Fruit fly (Drosophila melanogaster) whole organism, embryonic: ENCODE results near the gene CG31800.

Source experiments
- Antp ChIP-seq: fragments of 200-800 bp; sonication (Bioruptor generic); optimal IDR thresholded peaks from 3 replicates; lab custom pipeline; 2016; ENCODE audit warnings: missing biosample characterization, missing genetic modification characterization
- CG13424 ChIP-seq: fragments of 200-800 bp; sonication (Bioruptor generic); optimal IDR thresholded peaks from 2 replicates; lab custom pipeline; 2019; ENCODE audit warnings: missing biosample characterization, mild to moderate bottlenecking, missing genetic modification characterization, moderate library complexity
- CG14965 ChIP-seq: fragments of 200-800 bp; sonication (Bioruptor generic); optimal IDR thresholded peaks from 2 replicates; lab custom pipeline; 2016; ENCODE audit warnings: missing biosample characterization, missing genetic modification characterization, borderline replicate concordance
- CG17186 ChIP-seq: fragments of 200-800 bp; sonication (Bioruptor generic); optimal IDR thresholded peaks from 3 replicates; lab custom pipeline; 2017; ENCODE audit warnings: missing biosample characterization, missing genetic modification reagents, missing genetic modification characterization
- CG18599 ChIP-seq: fragments of 200-800 bp; sonication (Bioruptor generic); optimal IDR thresholded peaks from 3 replicates; lab custom pipeline; 2017; ENCODE audit warnings: missing biosample characterization, missing genetic modification characterization, mild to moderate bottlenecking, moderate library complexity, missing genetic modification reagents
- CG2120 ChIP-seq: fragments of 200-800 bp; sonication (Bioruptor generic); optimal IDR thresholded peaks from 3 replicates; lab custom pipeline; 2016; ENCODE audit warnings: missing biosample characterization, missing genetic modification characterization
- CG2199 ChIP-seq: fragments of 200-800 bp; sonication (Bioruptor generic); IDR thresholded peaks from 3 replicates; pipeline ENCODE4 v1.3.6; 2022; ENCODE audit warnings: missing biosample characterization, missing genetic modification characterization
- CG2678 ChIP-seq: fragments of 200-800 bp; sonication (Bioruptor generic); optimal IDR thresholded peaks from 3 replicates; lab custom pipeline; 2019; ENCODE audit warnings: missing biosample characterization, mild to moderate bottlenecking, missing genetic modification characterization, moderate library complexity
- CG30020 ChIP-seq: fragments of 200-800 bp; optimal IDR thresholded peaks from 2 replicates; lab custom pipeline; 2019; ENCODE audit warnings: missing biosample characterization, mild to moderate bottlenecking, missing genetic modification characterization, moderate library complexity
- CG34376 ChIP-seq: fragments of 200-800 bp; sonication (Bioruptor generic); optimal IDR thresholded peaks from 2 replicates; lab custom pipeline; 2018; ENCODE audit warnings: missing biosample characterization, mild to moderate bottlenecking, missing genetic modification characterization
- CG4820 ChIP-seq: fragments of 200-800 bp; sonication (Bioruptor generic); optimal IDR thresholded peaks from 3 replicates; lab custom pipeline; 2016; ENCODE audit warnings: missing biosample characterization, missing genetic modification characterization
- CG5180 ChIP-seq: fragments of 200-800 bp; sonication (Bioruptor generic); optimal IDR thresholded peaks from 3 replicates; lab custom pipeline; 2017; ENCODE audit warnings: missing biosample characterization, missing genetic modification characterization, mild to moderate bottlenecking, moderate library complexity, missing genetic modification reagents
- CTCF ChIP-seq: fragments of 200-800 bp; sonication (Bioruptor generic); optimal IDR thresholded peaks from 2 replicates; lab custom pipeline; 2017; ENCODE audit warnings: missing biosample characterization, mild to moderate bottlenecking, missing genetic modification characterization, moderate library complexity
- Camta ChIP-seq: fragments of 200-800 bp; sonication (Bioruptor generic); optimal IDR thresholded peaks from 2 replicates; lab custom pipeline; 2016; ENCODE audit warnings: missing biosample characterization, missing genetic modification characterization
- CrebB ChIP-seq: fragments of 200-800 bp; sonication (Bioruptor generic); optimal IDR thresholded peaks from 3 replicates; lab custom pipeline; 2018; ENCODE audit warnings: missing biosample characterization, mild to moderate bottlenecking, missing genetic modification characterization
- Ets65A ChIP-seq: fragments of 200-800 bp; sonication (Bioruptor generic); peaks from one replicate; lab custom pipeline; 2016; ENCODE audit warnings: missing biosample characterization, missing genetic modification characterization
- H15 ChIP-seq: fragments of 200-800 bp; sonication (Bioruptor generic); IDR thresholded peaks from 3 replicates; pipeline ENCODE4 v1.3.6; 2022; ENCODE audit warnings: missing biosample characterization, missing genetic modification characterization
- Hmr ChIP-seq: fragments of 200-800 bp; sonication (Bioruptor generic); optimal IDR thresholded peaks from 3 replicates; lab custom pipeline; 2017; ENCODE audit warnings: mild to moderate bottlenecking, missing biosample characterization, missing genetic modification reagents, missing genetic modification characterization
- Med ChIP-seq: fragments of 200-800 bp; sonication (Bioruptor generic); peaks from one replicate; lab custom pipeline; 2016; ENCODE audit warnings: missing biosample characterization, missing genetic modification characterization, mild to moderate bottlenecking, inconsistent platforms, moderate library complexity
- Oaz ChIP-seq: fragments of 200-800 bp; sonication (Bioruptor generic); IDR thresholded peaks from 2 replicates; pipeline ENCODE4 v1.3.6; 2022; ENCODE audit warnings: missing biosample characterization, missing genetic modification characterization
- Opbp ChIP-seq: fragments of 200-800 bp; sonication (Bioruptor generic); IDR thresholded peaks from 3 replicates; pipeline ENCODE4 v1.3.6; 2022; ENCODE audit warnings: missing biosample characterization, missing genetic modification characterization; ENCODE audit not compliant: partially characterized antibody
- Pdp1 ChIP-seq, 2 experiments: fragments of 200-800 bp; sonication (Bioruptor generic); optimal IDR thresholded peaks; 3 replicates each; lab custom pipeline; 2016; ENCODE audit warnings: missing biosample characterization in 2 of 2, missing genetic modification characterization in 2 of 2, mild to moderate bottlenecking in 1 of 2, moderate library complexity in 1 of 2
- Sry-β ChIP-seq: fragments of 200-800 bp; sonication (Bioruptor generic); optimal IDR thresholded peaks from 2 replicates; lab custom pipeline; 2018; ENCODE audit warnings: missing biosample characterization, mild to moderate bottlenecking, missing genetic modification characterization, moderate library complexity
- crol ChIP-seq: fragments of 200-800 bp; sonication (Bioruptor generic); IDR thresholded peaks from 2 replicates; pipeline ENCODE4 v1.3.6; 2022; ENCODE audit warnings: missing biosample characterization, missing genetic modification characterization
- dm ChIP-seq: fragments of 200-800 bp; sonication (Bioruptor generic); optimal IDR thresholded peaks from 3 replicates; lab custom pipeline; 2016; ENCODE audit warnings: missing biosample characterization, missing genetic modification characterization
- en ChIP-seq: fragments of 200-800 bp; sonication (Bioruptor generic); optimal IDR thresholded peaks from 2 replicates; lab custom pipeline; 2016; ENCODE audit warnings: missing biosample characterization, missing genetic modification characterization
- exex ChIP-seq: fragments of 200-800 bp; sonication (Bioruptor generic); optimal IDR thresholded peaks from 4 replicates; lab custom pipeline; 2018; ENCODE audit warnings: missing biosample characterization, mild to moderate bottlenecking, missing genetic modification characterization, moderate library complexity
- gfzf ChIP-seq: fragments of 200-800 bp; sonication (Bioruptor generic); optimal IDR thresholded peaks from 2 replicates; lab custom pipeline; 2016; ENCODE audit warnings: missing biosample characterization, mild to moderate bottlenecking, missing genetic modification characterization, moderate library complexity
- grau ChIP-seq: fragments of 200-800 bp; optimal IDR thresholded peaks from 3 replicates; lab custom pipeline; 2019; ENCODE audit warnings: missing biosample characterization, mild to moderate bottlenecking, missing genetic modification characterization, moderate library complexity
- grn ChIP-seq: fragments of 200-800 bp; sonication (Bioruptor generic); optimal IDR thresholded peaks from 3 replicates; lab custom pipeline; 2017; ENCODE audit warnings: missing biosample characterization, missing genetic modification characterization
- hkb ChIP-seq, 2 experiments: fragments of 200-800 bp in 1 of 2; fragments of >200 bp in 1 of 2; sonication (Bioruptor generic) in 1 of 2; IDR thresholded peaks in 1 of 2; optimal IDR thresholded peaks in 1 of 2; 2 replicates each; pipeline versions ENCODE4 v1.3.6 to Lab custom; 2017 to 2022; ENCODE audit warnings: missing biosample characterization in 1 of 2, missing genetic modification characterization in 1 of 2
- ken ChIP-seq: fragments of 200-800 bp; sonication (Bioruptor generic); IDR thresholded peaks from 3 replicates; pipeline ENCODE4 v1.3.6; 2022; ENCODE audit warnings: missing biosample characterization, missing genetic modification characterization
- lola ChIP-seq, 3 experiments: fragments of >200 bp in 2 of 3; fragments of 200-800 bp in 1 of 3; sonication (Bioruptor generic) in 1 of 3; optimal IDR thresholded peaks; 2 replicates each; lab custom pipeline; 2017 to 2019; ENCODE audit warnings: missing biosample characterization in 3 of 3, missing genetic modification characterization in 3 of 3, mild to moderate bottlenecking in 1 of 3, moderate library complexity in 1 of 3
- luna ChIP-seq: fragments of 200-800 bp; sonication (Bioruptor generic); optimal IDR thresholded peaks from 2 replicates; lab custom pipeline; 2016; ENCODE audit warnings: missing biosample characterization, missing genetic modification characterization
- mirr ChIP-seq: fragments of 200-800 bp; sonication (Bioruptor generic); optimal IDR thresholded peaks from 3 replicates; lab custom pipeline; 2018; ENCODE audit warnings: missing biosample characterization, mild to moderate bottlenecking, missing genetic modification characterization
- p53 ChIP-seq: fragments of 200-800 bp; sonication (Bioruptor generic); optimal IDR thresholded peaks from 2 replicates; lab custom pipeline; 2016; ENCODE audit warnings: missing biosample characterization, missing genetic modification characterization
- pan ChIP-seq, 4 experiments: fragments of >200 bp in 3 of 4; fragments of 200-800 bp in 1 of 4; sonication (Bioruptor generic) in 1 of 4; optimal IDR thresholded peaks in 3 of 4; IDR thresholded peaks in 1 of 4; 2 replicates each; pipeline versions ENCODE4 v1.3.6 to Lab custom; 2017 to 2022; ENCODE audit warnings: missing biosample characterization in 2 of 4, missing genetic modification characterization in 2 of 4, mixed read lengths in 1 of 4
- pb ChIP-seq: fragments of 200-800 bp; sonication (Bioruptor generic); optimal IDR thresholded peaks from 3 replicates; lab custom pipeline; 2016; ENCODE audit warnings: missing biosample characterization, missing genetic modification characterization
- pzg ChIP-seq: fragments of 200-800 bp; sonication (Bioruptor generic); optimal IDR thresholded peaks from 3 replicates; lab custom pipeline; 2018; ENCODE audit warnings: missing biosample characterization, mild to moderate bottlenecking, missing genetic modification characterization, moderate library complexity
- row ChIP-seq: fragments of 200-800 bp; sonication (Bioruptor generic); IDR thresholded peaks from 3 replicates; pipeline ENCODE4 v1.3.6; 2022; ENCODE audit warnings: missing biosample characterization, missing genetic modification characterization
- salm ChIP-seq: fragments of 200-800 bp; sonication (Bioruptor generic); optimal IDR thresholded peaks from 2 replicates; lab custom pipeline; 2018; ENCODE audit warnings: missing biosample characterization, mild to moderate bottlenecking, missing genetic modification characterization
- sd ChIP-seq: fragments of 200-800 bp; sonication (Bioruptor generic); optimal IDR thresholded peaks from 3 replicates; lab custom pipeline; 2018; ENCODE audit warnings: missing biosample characterization, mild to moderate bottlenecking, missing genetic modification characterization, moderate library complexity
- sug ChIP-seq: fragments of 200-800 bp; optimal IDR thresholded peaks from 2 replicates; lab custom pipeline; 2019; ENCODE audit warnings: missing biosample characterization, mild to moderate bottlenecking, missing genetic modification characterization, moderate library complexity

Gene CG31800

DNA sequence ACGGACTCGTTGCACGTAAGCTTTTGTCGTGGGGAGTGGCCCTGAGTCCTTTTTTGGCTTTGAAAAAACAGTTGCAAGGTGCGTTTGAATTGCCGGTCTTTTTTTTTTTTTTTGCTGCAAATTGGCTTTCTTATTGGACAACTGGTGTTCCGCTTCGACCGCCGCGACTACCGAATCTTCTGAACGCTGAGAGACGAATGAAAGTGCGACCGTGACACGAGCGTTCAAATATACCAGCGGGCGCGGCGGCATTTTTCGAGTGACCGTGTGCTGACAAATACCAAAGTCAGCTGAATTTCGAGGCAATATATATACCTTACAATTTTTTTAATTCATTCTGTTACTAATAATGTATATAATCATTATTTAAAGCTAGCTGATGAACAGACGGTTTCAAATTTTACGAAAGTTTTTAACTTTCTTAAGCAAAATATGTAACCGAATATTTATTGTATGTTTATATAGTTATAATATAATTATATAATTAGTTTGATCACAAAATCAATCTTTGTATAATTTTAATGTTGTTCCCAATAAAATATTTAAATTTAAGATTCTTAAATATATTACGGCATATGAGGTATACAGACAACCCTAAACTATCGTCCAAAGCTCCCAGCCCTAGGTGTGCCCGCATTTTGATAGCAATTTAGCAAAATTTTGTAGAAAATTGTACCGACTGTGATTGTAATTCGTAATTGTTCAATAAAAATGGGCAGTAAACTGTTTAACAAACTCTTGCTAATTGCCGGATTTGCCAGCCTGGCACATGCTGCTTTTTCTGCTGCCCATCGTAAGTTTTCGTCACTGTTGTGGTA lies 47.1 kb downstream of the CG31800 start, which contains the start of the genes Swip-1 and EMC5 (continued):
- TF ChIP-seq p53 (GFP tag; lab: Kevin White, UChicago), result no peak
- peak; percentile 28 for TF ChIP-seq CG17186
- no peak for TF ChIP-seq CG5180 (GFP tag; lab: Kevin White, UChicago)
- TF ChIP-seq, all 482 proteins: peak for 261

DNA sequence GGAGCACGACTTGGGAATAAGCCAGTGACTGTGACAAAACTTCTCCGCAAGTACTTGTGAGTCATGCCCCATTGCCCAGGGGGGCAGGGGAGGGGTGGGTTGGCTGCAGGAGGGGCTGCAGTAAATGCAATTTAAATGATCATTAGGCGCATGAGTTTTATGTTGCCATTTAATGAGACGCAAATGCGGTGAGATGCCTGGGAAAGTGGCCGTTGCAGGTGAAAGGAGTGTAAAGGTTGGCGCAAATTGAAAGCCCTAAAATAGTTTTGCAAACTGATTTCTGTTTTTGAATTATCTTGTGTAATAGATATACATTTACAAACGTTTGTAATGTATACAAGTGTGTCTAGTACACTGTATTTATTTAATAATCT lies 48.3 kb downstream of the CG31800 start:
- no peak for TF ChIP-seq CTCF (GFP tag; lab: Kevin White, UChicago)
- TF ChIP-seq pb (GFP tag; lab: Kevin White, UChicago), result no peak
- TF ChIP-seq Sry-β (GFP tag; lab: Kevin White, UChicago), result no peak
- TF ChIP-seq CG4820 (GFP tag; lab: Kevin White, UChicago), result no peak
- TF ChIP-seq Antp (GFP tag; lab: Kevin White, UChicago), result no peak
- TF ChIP-seq en (GFP tag; lab: Kevin White, UChicago), result no peak
- TF ChIP-seq Ets65A (GFP tag; lab: Kevin White, UChicago), result no peak
- 0 out of 3 replicates have a peak, but pooled peaks have one; percentile 7 for TF ChIP-seq Opbp (GFP tag; lab: Robert Waterston, UW)
- no peak for TF ChIP-seq lola (GFP tag; optimal IDR thresholded peaks at IDR 0.05; lab: Kevin White, UChicago)
- TF ChIP-seq dm (GFP tag; lab: Kevin White, UChicago), result no peak
- TF ChIP-seq CG13424, result no peak
- TF ChIP-seq salm (tag; lab: Kevin White, UChicago), result no peak
- no peak for TF ChIP-seq CrebB (tag; lab: Kevin White, UChicago)
- TF ChIP-seq crol (GFP tag; lab: Robert Waterston, UW), result peak; percentile 30; the same call in 1 of the 2 replicates
- TF ChIP-seq luna (GFP tag; lab: Kevin White, UChicago), result no peak
- TF ChIP-seq pan (optimal IDR thresholded peaks at IDR 0.05; lab: Kevin White, UChicago), result no peak
- TF ChIP-seq pan (GFP tag; optimal IDR thresholded peaks at IDR 0.05 in 1 of 2, IDR thresholded peaks at IDR 0.05 in 1 of 2), result no peak
- no peak for TF ChIP-seq pzg (GFP tag; lab: Kevin White, UChicago)
- TF ChIP-seq CG30020 (tag; lab: Kevin White, UChicago), result no peak

DNA sequence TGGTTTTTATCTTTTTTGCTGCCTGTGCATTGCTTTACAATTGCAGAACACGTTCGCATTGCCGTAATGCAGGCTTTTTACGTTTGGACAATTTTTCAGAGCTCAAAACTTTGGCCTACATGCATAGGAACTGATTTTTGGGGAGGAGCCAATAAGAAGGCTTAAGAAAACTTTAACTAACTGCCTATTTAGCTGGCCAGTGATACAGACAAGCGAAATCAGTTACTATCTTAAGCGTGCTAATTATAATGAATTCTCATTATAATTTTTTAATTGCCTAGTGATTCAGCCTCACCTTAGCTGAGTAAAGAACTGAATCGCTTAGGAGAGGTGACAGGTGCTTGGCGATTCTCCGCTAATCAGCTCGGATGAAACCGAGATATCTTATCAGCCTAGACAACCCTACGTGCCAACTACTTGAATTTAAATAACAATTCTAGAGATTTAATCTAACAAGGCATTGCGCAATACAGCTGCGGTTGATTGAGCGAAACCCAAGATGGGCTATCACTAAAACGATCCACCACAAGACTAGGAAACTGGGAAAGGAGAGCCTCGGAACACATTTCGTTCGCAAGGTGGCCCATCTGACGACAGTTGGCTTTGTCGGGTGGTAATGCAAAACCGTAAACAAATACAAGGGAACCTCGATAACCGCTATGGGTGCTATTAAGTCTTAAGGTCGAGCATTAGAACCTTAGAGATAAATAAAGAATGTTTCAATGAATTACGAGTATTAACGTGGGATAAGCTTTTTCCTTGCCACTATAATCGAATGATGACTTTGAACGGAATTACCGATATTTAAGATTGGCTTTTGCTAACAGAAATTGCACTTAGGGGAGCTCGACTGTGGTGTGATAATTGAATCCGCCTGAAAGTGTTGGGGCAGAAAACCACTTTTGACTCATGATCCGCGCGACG lies 48.9 kb downstream of the CG31800 start:
- peak; percentile 90 for TF ChIP-seq mirr
- peak; percentile 16 for TF ChIP-seq CG2678 (tag; lab: Kevin White, UChicago)
- peak; percentile 90 for TF ChIP-seq exex
- peak; percentile 42 for TF ChIP-seq sd
- peak; percentile 87 for TF ChIP-seq grn
- peak; percentile 26 for TF ChIP-seq Med (GFP tag; lab: Kevin White, UChicago)
- TF ChIP-seq grau (tag; lab: Kevin White, UChicago), result peak; percentile 71
- TF ChIP-seq CG14965 (GFP tag; lab: Kevin White, UChicago), result no peak
- 0 out of 3 replicates have a peak, but pooled peaks have one; percentile 14 for TF ChIP-seq row (GFP tag; lab: Robert Waterston, UW)
- no peak for TF ChIP-seq Oaz (GFP tag; lab: Robert Waterston, UW)
- TF ChIP-seq hkb (optimal IDR thresholded peaks at IDR 0.05; lab: Kevin White, UChicago), result no peak
- 0 out of 2 replicates have a peak, but pooled peaks have one; percentile 13 for TF ChIP-seq hkb (GFP tag; IDR thresholded peaks at IDR 0.05; lab: Robert Waterston, UW)
- TF ChIP-seq Camta, result no peak
- TF ChIP-seq Pdp1 (GFP tag; optimal IDR thresholded peaks at IDR 0.05; lab: Kevin White, UChicago), result peak in 1 of 2 experiments; percentile 97
- TF ChIP-seq gfzf, result no peak
- no peak for TF ChIP-seq H15 (GFP tag; lab: Robert Waterston, UW)
- 0 out of 3 replicates have a peak, but pooled peaks have one; percentile 24 for TF ChIP-seq ken (GFP tag; lab: Robert Waterston, UW)
- peak; percentile 39 for TF ChIP-seq CG34376
- peak; percentile 38 for TF ChIP-seq Hmr (GFP tag; lab: Kevin White, UChicago)
- peak; percentile 36 for TF ChIP-seq CG2120
- TF ChIP-seq sug (tag; lab: Kevin White, UChicago), result peak; percentile 62
- TF ChIP-seq CG18599 (GFP tag; lab: Kevin White, UChicago), result peak; percentile 28
- peak; percentile 49; the same call in 1 of the 3 replicates for TF ChIP-seq CG2199
